Worm (Caenorhabditis elegans) whole organism, L4 larva: ENCODE measurements around the gene dpy-17.
A peak's percentile ranks its signal among the peaks of the same experiment; 100 is the strongest.

Experiments used
- D1046.2 ChIP-seq: fragments of 200-800 bp; sonication (Bioruptor generic); IDR thresholded peaks from 2 replicates; pipeline ENCODE4 v1.3.6; 2022; ENCODE audit warnings: missing genetic modification characterization, missing compliant biosample characterization
- F37D6.2 ChIP-seq: sonication (generic microtip); optimal IDR thresholded peaks from 2 replicates; lab custom pipeline; 2016; ENCODE audit warnings: mild to moderate bottlenecking, missing genetic modification characterization, missing compliant biosample characterization
- F44E2.7 ChIP-seq: fragments of 200-800 bp; sonication (Bioruptor generic); IDR thresholded peaks from 2 replicates; pipeline ENCODE4 v2.1.2; 2022; ENCODE audit warnings: missing genetic modification characterization, missing compliant biosample characterization
- R02D3.7 ChIP-seq: fragments of 150-350 bp; sonication (generic microtip); optimal IDR thresholded peaks from 3 replicates; lab custom pipeline; 2014; ENCODE audit warnings: missing biosample characterization, missing genetic modification characterization
- T20F7.1 ChIP-seq: fragments of 200-800 bp; sonication (Bioruptor generic); optimal IDR thresholded peaks from 2 replicates; lab custom pipeline; 2018; ENCODE audit warnings: mild to moderate bottlenecking, missing genetic modification characterization, missing compliant biosample characterization
- T26A8.4 ChIP-seq: fragments of 200-800 bp; sonication (Bioruptor generic); IDR thresholded peaks from 2 replicates; pipeline ENCODE4 v1.3.6; 2022; ENCODE audit warnings: missing genetic modification characterization, missing compliant biosample characterization
- Y75B8A.6 ChIP-seq: fragments of 200-800 bp; sonication (Bioruptor generic); IDR thresholded peaks from 2 replicates; pipeline ENCODE4 v1.3.6; 2022; ENCODE audit warnings: missing genetic modification reagents, missing genetic modification characterization, missing compliant biosample characterization
- ZK337.2 ChIP-seq: fragments of 200-800 bp; sonication (Bioruptor generic); IDR thresholded peaks from 2 replicates; pipeline ENCODE4 v1.3.6; 2022; ENCODE audit warnings: missing genetic modification reagents, missing genetic modification characterization, missing compliant biosample characterization
- aha-1 ChIP-seq: fragments of 150-350 bp; peaks from one replicate; lab custom pipeline; 2014; ENCODE audit warnings: missing biosample characterization, missing genetic modification characterization
- ama-1 ChIP-seq: fragments of 150-350 bp; optimal IDR thresholded peaks from 2 replicates; lab custom pipeline; 2014; ENCODE audit warnings: inconsistent platforms, mixed read lengths
- attf-4 ChIP-seq: sonication (generic microtip); optimal IDR thresholded peaks from 3 replicates; lab custom pipeline; 2017; ENCODE audit warnings: missing biosample characterization, missing genetic modification characterization
- ceh-28 ChIP-seq: fragments of 150-350 bp; optimal IDR thresholded peaks from 2 replicates; lab custom pipeline; 2014; ENCODE audit warnings: missing biosample characterization, missing genetic modification reagents, missing genetic modification characterization
- ceh-32 ChIP-seq: sonication (generic microtip); optimal IDR thresholded peaks from 2 replicates; lab custom pipeline; 2016; ENCODE audit warnings: mild to moderate bottlenecking, missing genetic modification characterization, missing compliant biosample characterization; ENCODE audit not compliant: poor library complexity
- cey-2 ChIP-seq: sonication (generic microtip); optimal IDR thresholded peaks from 3 replicates; lab custom pipeline; 2017; ENCODE audit warnings: missing genetic modification characterization, mild to moderate bottlenecking, missing compliant biosample characterization, antibody characterized with exemption, borderline replicate concordance; ENCODE audit not compliant: insufficient read depth
- daf-16 ChIP-seq, 3 experiments: sonication (generic microtip); optimal IDR thresholded peaks; 2 replicates each; lab custom pipeline; 2016 to 2017; ENCODE audit warnings: missing genetic modification characterization in 3 of 3, missing genetic modification reagents in 3 of 3, mild to moderate bottlenecking in 2 of 3, missing compliant biosample characterization in 2 of 3, missing biosample characterization in 1 of 3, moderate library complexity in 1 of 3
- dmd-8 ChIP-seq: fragments of 200-800 bp; sonication (Bioruptor generic); IDR thresholded peaks from 2 replicates; pipeline ENCODE4 v1.3.6; 2022; ENCODE audit warnings: missing genetic modification characterization, missing compliant biosample characterization
- dmd-9 ChIP-seq: fragments of 200-800 bp; sonication (Bioruptor generic); IDR thresholded peaks from 2 replicates; pipeline ENCODE4 v1.3.6; 2022; ENCODE audit warnings: missing genetic modification reagents, missing genetic modification characterization, missing compliant biosample characterization
- duxl-1 ChIP-seq: sonication (generic microtip); optimal IDR thresholded peaks from 2 replicates; lab custom pipeline; 2016; ENCODE audit warnings: mild to moderate bottlenecking, missing genetic modification characterization, moderate library complexity, missing compliant biosample characterization; ENCODE audit not compliant: poor library complexity
- dve-1 ChIP-seq: sonication (generic microtip); optimal IDR thresholded peaks from 2 replicates; lab custom pipeline; 2017; ENCODE audit warnings: antibody characterized with exemption, mild to moderate bottlenecking, missing genetic modification characterization, missing compliant biosample characterization; ENCODE audit not compliant: insufficient read depth
- fkh-10 ChIP-seq: fragments of 150-350 bp; optimal IDR thresholded peaks from 2 replicates; lab custom pipeline; 2014; ENCODE audit warnings: missing biosample characterization, missing genetic modification reagents, missing genetic modification characterization
- fos-1 ChIP-seq: fragments of 150-350 bp; optimal IDR thresholded peaks from 2 replicates; lab custom pipeline; 2014; ENCODE audit warnings: missing biosample characterization, missing genetic modification characterization
- gei-8 ChIP-seq: fragments of 200-800 bp; sonication (Bioruptor generic); optimal IDR thresholded peaks from 2 replicates; lab custom pipeline; 2018; ENCODE audit warnings: mild to moderate bottlenecking, missing genetic modification characterization, missing compliant biosample characterization
- hif-1 ChIP-seq, 2 experiments: sonication (generic microtip); optimal IDR thresholded peaks; 2 replicates each; lab custom pipeline; 2016 to 2017; ENCODE audit warnings: missing compliant biosample characterization in 2 of 2, missing genetic modification characterization in 2 of 2, missing genetic modification reagents in 2 of 2, missing genotype in 2 of 2, mild to moderate bottlenecking in 1 of 2
- hlh-30 ChIP-seq: sonication (generic microtip); optimal IDR thresholded peaks from 2 replicates; lab custom pipeline; 2017; ENCODE audit warnings: antibody characterized with exemption, mild to moderate bottlenecking, missing genetic modification characterization, missing compliant biosample characterization; ENCODE audit not compliant: insufficient read depth
- hmg-1.1 ChIP-seq: fragments of 200-800 bp; sonication (Bioruptor generic); IDR thresholded peaks from 2 replicates; pipeline ENCODE4 v1.3.6; 2022; ENCODE audit warnings: missing genetic modification reagents, missing genetic modification characterization, missing compliant biosample characterization
- lim-7 ChIP-seq: fragments of 200-800 bp; sonication (Bioruptor generic); IDR thresholded peaks from 2 replicates; pipeline ENCODE4 v1.3.6; 2022; ENCODE audit warnings: missing genetic modification characterization, missing compliant biosample characterization
- lin-39 ChIP-seq: fragments of 150-350 bp; optimal IDR thresholded peaks from 2 replicates; lab custom pipeline; 2014; ENCODE audit warnings: missing biosample characterization, missing genetic modification reagents, missing genetic modification characterization
- mep-1 ChIP-seq: fragments of 150-350 bp; sonication (generic microtip); optimal IDR thresholded peaks from 3 replicates; lab custom pipeline; 2014; ENCODE audit warnings: missing biosample characterization, missing genetic modification characterization
- mes-2 ChIP-seq: sonication (generic microtip); optimal IDR thresholded peaks from 2 replicates; lab custom pipeline; 2016; ENCODE audit warnings: missing genotype, mild to moderate bottlenecking, missing genetic modification characterization, missing compliant biosample characterization; ENCODE audit not compliant: poor library complexity, severe bottlenecking
- mxl-3 ChIP-seq: fragments of 200-800 bp; sonication (Bioruptor generic); optimal IDR thresholded peaks from 2 replicates; lab custom pipeline; 2018; ENCODE audit warnings: mild to moderate bottlenecking, missing genetic modification characterization, missing compliant biosample characterization
- nhr-237 ChIP-seq: sonication (generic microtip); optimal IDR thresholded peaks from 2 replicates; lab custom pipeline; 2017; ENCODE audit warnings: missing biosample characterization, missing genetic modification characterization
- nhr-6 ChIP-seq: fragments of 150-350 bp; optimal IDR thresholded peaks from 2 replicates; lab custom pipeline; 2014; ENCODE audit warnings: missing biosample characterization, missing genetic modification characterization
- nhr-76 ChIP-seq: fragments of 150-350 bp; optimal IDR thresholded peaks from 2 replicates; lab custom pipeline; 2014; ENCODE audit warnings: missing biosample characterization, missing genetic modification characterization
- pha-4 ChIP-seq, 2 experiments: fragments of 150-350 bp in 1 of 2; fragments of 200-800 bp in 1 of 2; sonication (Bioruptor generic) in 1 of 2; IDR thresholded peaks in 1 of 2; optimal IDR thresholded peaks in 1 of 2; 2 replicates each; pipeline versions ENCODE4 v1.3.6 to Lab custom; 2014 to 2022; ENCODE audit warnings: missing genetic modification characterization in 2 of 2, missing genetic modification reagents in 2 of 2, missing biosample characterization in 1 of 2, missing compliant biosample characterization in 1 of 2
- pqm-1 ChIP-seq: sonication (generic microtip); optimal IDR thresholded peaks from 2 replicates; lab custom pipeline; 2017; ENCODE audit warnings: missing biosample characterization, missing genetic modification characterization
- rbr-2 ChIP-seq: sonication (generic microtip); optimal IDR thresholded peaks from 2 replicates; lab custom pipeline; 2016; ENCODE audit warnings: missing genotype, missing genetic modification characterization, missing compliant biosample characterization
- skn-1 ChIP-seq: fragments of 150-350 bp; optimal IDR thresholded peaks from 2 replicates; lab custom pipeline; 2014; ENCODE audit warnings: missing biosample characterization, missing genetic modification characterization
- snpc-4 ChIP-seq: fragments of 150-350 bp; optimal IDR thresholded peaks from 2 replicates; lab custom pipeline; 2014; ENCODE audit warnings: missing biosample characterization, missing genetic modification characterization
- spr-1 ChIP-seq: sonication (generic microtip); optimal IDR thresholded peaks from 2 replicates; lab custom pipeline; 2016; ENCODE audit warnings: mild to moderate bottlenecking, missing genetic modification characterization, missing compliant biosample characterization
- tra-1 ChIP-seq: fragments of 200-800 bp; sonication (Bioruptor generic); IDR thresholded peaks from 2 replicates; pipeline ENCODE4 v1.3.6; 2022; ENCODE audit warnings: missing genetic modification reagents, missing genetic modification characterization, missing compliant biosample characterization
- unc-130 ChIP-seq: sonication (generic microtip); optimal IDR thresholded peaks from 2 replicates; lab custom pipeline; 2016; ENCODE audit warnings: missing genetic modification reagents, missing genetic modification characterization, missing compliant biosample characterization
- unc-39 ChIP-seq: sonication (generic microtip); optimal IDR thresholded peaks from 2 replicates; lab custom pipeline; 2017; ENCODE audit warnings: missing biosample characterization, missing genetic modification characterization
- unc-62 ChIP-seq, 3 experiments: fragments of 150-350 bp in 1 of 3; sonication (generic microtip); optimal IDR thresholded peaks in 2 of 3; peaks in 1 of 3; 1 replicate in 1 of 3; 2 replicates in 2 of 3; lab custom pipeline; 2014 to 2017; ENCODE audit warnings: missing biosample characterization in 3 of 3, missing genetic modification characterization in 3 of 3, missing genetic modification reagents in 3 of 3, missing genotype in 1 of 3
- zfp-2 ChIP-seq: sonication (generic microtip); optimal IDR thresholded peaks from 2 replicates; lab custom pipeline; 2016; ENCODE audit warnings: mild to moderate bottlenecking, missing genetic modification characterization, missing compliant biosample characterization

The dpy-17 gene

ce11 chrIII:5147445-5147844 is 40.3 kb downstream of the dpy-17 start:
- TF ChIP-seq unc-62 (GFP tag; optimal IDR thresholded peaks at IDR 0.05 in 1 of 2; lab: Kevin White, UChicago): peak in 1 of 2 experiments; percentile 83
- no peak for TF ChIP-seq unc-62 (tag; optimal IDR thresholded peaks at IDR 0.05; lab: Kevin White, UChicago)
- no peak for TF ChIP-seq daf-16 (GFP tag; optimal IDR thresholded peaks at IDR 0.05; lab: Kevin White, UChicago)
- TF ChIP-seq daf-16 (tag; optimal IDR thresholded peaks at IDR 0.05; lab: Kevin White, UChicago): peak; percentile 43
- TF ChIP-seq mes-2 (tag; lab: Kevin White, UChicago): no peak
- TF ChIP-seq cey-2 (tag; lab: Kevin White, UChicago): no peak
- peak; percentile 35 for TF ChIP-seq pqm-1
- TF ChIP-seq zfp-2 (tag; lab: Kevin White, UChicago): no peak
- TF ChIP-seq mxl-3 (GFP tag; lab: Kevin White, UChicago): no peak
- TF ChIP-seq attf-4 (tag; lab: Kevin White, UChicago): no peak
- no peak for TF ChIP-seq skn-1 (tag; lab: Kevin White, UChicago)
- no peak for TF ChIP-seq lim-7
- no peak for TF ChIP-seq Y75B8A.6 (GFP tag; lab: Robert Waterston, UW)
- TF ChIP-seq aha-1 (tag; lab: Kevin White, UChicago): no peak
- TF ChIP-seq F37D6.2: no peak
- no peak for TF ChIP-seq F44E2.7 (GFP tag; lab: Robert Waterston, UW)
- TF ChIP-seq D1046.2: no peak
- no peak for TF ChIP-seq nhr-237 (tag; lab: Kevin White, UChicago)
- TF ChIP-seq T26A8.4: no peak
- TF ChIP-seq tra-1 (GFP tag; lab: Robert Waterston, UW): no peak; the same call in 1 of the 2 replicates
- no peak for TF ChIP-seq dmd-8 (GFP tag; lab: Robert Waterston, UW)
- TF ChIP-seq R02D3.7 (tag; lab: Kevin White, UChicago): no peak
- no peak for TF ChIP-seq unc-130 (GFP tag; lab: Kevin White, UChicago)
- TF ChIP-seq, all 104 proteins: peak for 3

ce11 chrIII:5149478-5149877 is 42.3 kb downstream of the dpy-17 start, which contains the start of gene Y54H5A.2:
TSS of gene Y54H5A.2 (minus strand) at chrIII:5149578.
- TF ChIP-seq ama-1 (lab: Kevin White, UChicago) (no peak), unc-62 (GFP tag; optimal IDR thresholded peaks at IDR 0.05 in 1 of 2; lab: Kevin White, UChicago) (peak in 1 of 2 experiments; percentile 9), unc-62 (tag; optimal IDR thresholded peaks at IDR 0.05; lab: Kevin White, UChicago) (no peak)
- TF ChIP-seq, all 104 proteins: peak for 1

- TF ChIP-seq ceh-32 (tag; lab: Kevin White, UChicago): no peak
- no peak for TF ChIP-seq fkh-10 (GFP tag; lab: Kevin White, UChicago)
- TF ChIP-seq ceh-28: no peak
- TF ChIP-seq hmg-1.1 (GFP tag; lab: Robert Waterston, UW): no peak
- TF ChIP-seq ZK337.2 (GFP tag; lab: Robert Waterston, UW): no peak
- TF ChIP-seq aha-1 (tag; lab: Kevin White, UChicago): no peak
- TF ChIP-seq daf-16 (GFP tag; optimal IDR thresholded peaks at IDR 0.05; lab: Kevin White, UChicago): no peak
- no peak for TF ChIP-seq daf-16 (tag; optimal IDR thresholded peaks at IDR 0.05; lab: Kevin White, UChicago)
- no peak for TF ChIP-seq spr-1 (tag; lab: Kevin White, UChicago)
- TF ChIP-seq cey-2 (tag; lab: Kevin White, UChicago): no peak
- TF ChIP-seq mxl-3 (GFP tag; lab: Kevin White, UChicago): no peak
Observed at ce11 chrIII:5150012-5150411, 42.9 kb downstream of the dpy-17 start.

- TF ChIP-seq gei-8 (GFP tag; lab: Kevin White, UChicago) (no peak), mep-1 (tag; lab: Kevin White, UChicago) (no peak), fos-1 (no peak), snpc-4 (tag; lab: Kevin White, UChicago) (no peak), unc-39 (tag; lab: Kevin White, UChicago) (no peak), nhr-76 (tag; lab: Kevin White, UChicago) (no peak), ceh-32 (tag; lab: Kevin White, UChicago) (no peak), T20F7.1 (no peak), nhr-6 (tag; lab: Kevin White, UChicago) (no peak), hlh-30 (no peak), hif-1 (tag; optimal IDR thresholded peaks at IDR 0.05; lab: Kevin White, UChicago) (no peak), dve-1 (tag; lab: Kevin White, UChicago) (no peak), lim-7 (no peak), lin-39 (no peak), duxl-1 (tag; lab: Kevin White, UChicago) (no peak), dmd-9 (GFP tag; lab: Robert Waterston, UW) (no peak), rbr-2 (tag; lab: Kevin White, UChicago) (no peak), pha-4 (GFP tag; IDR thresholded peaks at IDR 0.05; lab: Robert Waterston, UW) (no peak), pha-4 (tag; optimal IDR thresholded peaks at IDR 0.05; lab: Kevin White, UChicago) (no peak)
Observed at ce11 chrIII:5150980-5151379, 43.9 kb downstream of the dpy-17 start.
